Worm (Caenorhabditis elegans): ENCODE measurements around the gene C48B4.3.
A peak's percentile ranks its signal among the peaks of the same experiment; 100 is the strongest.

ce11 chrIII:9629855-9630254 lies 47.7 kb upstream of the C48B4.3 start, which contains the start of gene rpac-19:
- TF ChIP-seq tra-1 (GFP tag; IDR thresholded peaks at IDR 0.05) (no peak), nhr-102 (tag; optimal IDR thresholded peaks at IDR 0.05) (peak; percentile 80), ceh-82 (tag; optimal IDR thresholded peaks at IDR 0.05) (no peak), Y105C5A.15 (GFP tag; IDR thresholded peaks at IDR 0.05) (0 out of 2 replicates have a peak, but pooled peaks have one; percentile 56), unc-130 (GFP tag; optimal IDR thresholded peaks at IDR 0.05) (peak; percentile 61), ceh-32 (tag; optimal IDR thresholded peaks at IDR 0.05; ENCODE audit: poor library complexity) (no peak), dmd-6 (GFP tag; IDR thresholded peaks at IDR 0.05) (peak; percentile 60), hlh-30 (tag; optimal IDR thresholded peaks at IDR 0.05; ENCODE audit: insufficient read depth) (peak; percentile 83), ama-1 (optimal IDR thresholded peaks at IDR 0.05) (peak; percentile 83), nhr-6 (tag; optimal IDR thresholded peaks at IDR 0.05) (peak; percentile 81), zag-1 (tag; optimal IDR thresholded peaks at IDR 0.05) (no peak), nhr-77 (tag; optimal IDR thresholded peaks at IDR 0.05) (peak; percentile 24), mep-1 (tag; optimal IDR thresholded peaks at IDR 0.05) (peak; percentile 75), nhr-28 (tag; optimal IDR thresholded peaks at IDR 0.05) (peak; percentile 20)

All from whole organism, L4 larva.